Fruit fly (Drosophila melanogaster): ENCODE measurements around the gene glec.
A peak's percentile ranks its signal among the peaks of the same experiment; 100 is the strongest.

Gene glec

DNA sequence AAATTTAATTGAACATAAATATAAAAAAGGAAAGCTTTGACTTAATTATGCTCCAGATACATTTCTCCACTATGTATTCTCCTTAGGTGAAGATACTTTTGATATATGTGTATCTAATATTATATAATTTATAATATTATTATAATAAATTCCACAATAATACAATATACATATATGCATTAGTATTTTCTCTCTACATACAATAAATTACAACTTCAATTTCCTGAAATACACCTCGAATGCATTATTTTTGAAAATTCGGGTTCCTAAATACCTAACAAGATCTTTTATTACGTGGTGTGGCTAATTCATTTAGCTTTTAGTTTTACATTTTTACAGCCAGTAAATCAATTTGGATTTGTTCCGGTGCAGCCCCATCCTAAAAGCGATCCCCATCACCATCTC lies 25.8 kb downstream of the glec start (continued):
- TF ChIP-seq trem (tag; optimal IDR thresholded peaks at IDR 0.05) (peak; percentile 42), CG9817 (tag; optimal IDR thresholded peaks at IDR 0.05) (no peak), D19A (tag; optimal IDR thresholded peaks at IDR 0.05) (peak; percentile 45), CG17829 (tag; optimal IDR thresholded peaks at IDR 0.05) (peak; percentile 49), so (GFP tag; IDR thresholded peaks at IDR 0.05) (no peak), CG6254 (GFP tag; optimal IDR thresholded peaks at IDR 0.05) (peak; percentile 23), Hr3 (GFP tag; optimal IDR thresholded peaks at IDR 0.05) (peak; percentile 18), CG15269 (tag; optimal IDR thresholded peaks at IDR 0.05) (no peak), p53 (GFP tag; optimal IDR thresholded peaks at IDR 0.05) (no peak), CG7839 (tag; optimal IDR thresholded peaks at IDR 0.05) (peak; percentile 36), CG15601 (tag; optimal IDR thresholded peaks at IDR 0.05) (peak; percentile 21), Taf1 (GFP tag; IDR thresholded peaks at IDR 0.05) (no peak), Xrp1 (GFP tag; IDR thresholded peaks at IDR 0.05) (peak; percentile 49; the same call in 1 of the 2 replicates), CG18262 (tag; optimal IDR thresholded peaks at IDR 0.05) (peak; percentile 80), CG9437 (GFP tag; optimal IDR thresholded peaks at IDR 0.05) (peak; percentile 3), D (optimal IDR thresholded peaks at IDR 0.05) (no peak), D (GFP tag; optimal IDR thresholded peaks at IDR 0.05) (peak; percentile 14), nom (GFP tag; optimal IDR thresholded peaks at IDR 0.05) (no peak), run (tag; optimal IDR thresholded peaks at IDR 0.05) (no peak), crp (GFP tag; optimal IDR thresholded peaks at IDR 0.05) (no peak), onecut (GFP tag; IDR thresholded peaks at IDR 0.05) (no peak), Oli (tag; optimal IDR thresholded peaks at IDR 0.05) (peak; percentile 15), gem (tag; optimal IDR thresholded peaks at IDR 0.05) (peak; percentile 57), bsh (GFP tag; optimal IDR thresholded peaks at IDR 0.05) (peak; percentile 56 to 57), CG2712 (tag; optimal IDR thresholded peaks at IDR 0.05) (peak; percentile 72), CG7556 (GFP tag; optimal IDR thresholded peaks at IDR 0.05) (no peak), CG4424 (GFP tag; optimal IDR thresholded peaks at IDR 0.05) (peak; percentile 2), CG14710 (tag; optimal IDR thresholded peaks at IDR 0.05) (peak; percentile 72), Blimp-1 (GFP tag; optimal IDR thresholded peaks at IDR 0.05) (peak; percentile 60), Abd-B (GFP tag; optimal IDR thresholded peaks at IDR 0.05) (peak; percentile 30), dimm (GFP tag; IDR thresholded peaks at IDR 0.05) (no peak), C15 (GFP tag; IDR thresholded peaks at IDR 0.05) (no peak), ttk (GFP tag; IDR thresholded peaks at IDR 0.05) (no peak), Optix (GFP tag; IDR thresholded peaks at IDR 0.05) (no peak), lola (GFP tag; optimal IDR thresholded peaks at IDR 0.05) (peak in 1 of 3 experiments; percentile 76), dmrt99B (tag; optimal IDR thresholded peaks at IDR 0.05) (peak; percentile 8), CG9727 (GFP tag; optimal IDR thresholded peaks at IDR 0.05) (peak; percentile 21), CG10979 (tag; optimal IDR thresholded peaks at IDR 0.05) (peak; percentile 81), nmo (GFP tag; optimal IDR thresholded peaks at IDR 0.05) (peak; percentile 63), CG10267 (tag; optimal IDR thresholded peaks at IDR 0.05) (peak; percentile 54), CG33557 (GFP tag; optimal IDR thresholded peaks at IDR 0.05) (peak; percentile 52), phol (tag; optimal IDR thresholded peaks at IDR 0.05) (peak; percentile 68), CG18764 (GFP tag; optimal IDR thresholded peaks at IDR 0.05) (no peak), CG13424 (tag; optimal IDR thresholded peaks at IDR 0.05) (peak; percentile 9), HLHmδ (GFP tag; optimal IDR thresholded peaks at IDR 0.05) (no peak), CG8388 (GFP tag; optimal IDR thresholded peaks at IDR 0.05) (peak; percentile 48), pnt (GFP tag; optimal IDR thresholded peaks at IDR 0.05) (no peak), gsb-n (tag; optimal IDR thresholded peaks at IDR 0.05) (peak; percentile 33), NfI (GFP tag; optimal IDR thresholded peaks at IDR 0.05) (no peak)
